Fruit fly (Drosophila melanogaster): Measurements from ENCODE around the gene CG12811.

- TF ChIP-seq CG8478 (optimal IDR thresholded peaks at IDR 0.05) (no peak), CTCF (optimal IDR thresholded peaks at IDR 0.05) (no peak)
Observed at dm6 chr3R:10031480-10031879, 17.1 kb downstream of the CG12811 start.
